Fruit fly (Drosophila melanogaster) whole organism, prepupa: Measurements from ENCODE around the gene Rab39.

Source experiments
- CG10631 ChIP-seq: fragments of 200-800 bp; sonication (Bioruptor generic); optimal IDR thresholded peaks from 2 replicates; lab custom pipeline; 2016; ENCODE audit warnings: missing biosample characterization, missing genetic modification characterization
- CG10669 ChIP-seq: fragments of 200-800 bp; sonication (Bioruptor generic); optimal IDR thresholded peaks from 3 replicates; lab custom pipeline; 2018; ENCODE audit warnings: missing biosample characterization, mild to moderate bottlenecking, missing genetic modification characterization, moderate library complexity
- CG11294 ChIP-seq: fragments of 200-800 bp; sonication (Bioruptor generic); IDR thresholded peaks from 2 replicates; pipeline ENCODE4 v1.3.6; 2022; ENCODE audit warnings: missing biosample characterization, missing genetic modification characterization
- CG11762 ChIP-seq: fragments of 200-800 bp; sonication (Bioruptor generic); optimal IDR thresholded peaks from 3 replicates; lab custom pipeline; 2016; ENCODE audit warnings: missing biosample characterization, missing genetic modification characterization; ENCODE audit not compliant: insufficient read depth
- CG11902 ChIP-seq: fragments of 200-800 bp; sonication (Bioruptor generic); optimal IDR thresholded peaks from 3 replicates; lab custom pipeline; 2016; ENCODE audit warnings: missing biosample characterization, missing genetic modification characterization
- CG15336 ChIP-seq: fragments of 200-800 bp; sonication (Bioruptor generic); IDR thresholded peaks from 2 replicates; pipeline ENCODE4 v1.3.6; 2022; ENCODE audit warnings: missing biosample characterization, missing genetic modification characterization
- CG16779 ChIP-seq: fragments of 200-800 bp; sonication (Bioruptor generic); optimal IDR thresholded peaks from 3 replicates; lab custom pipeline; 2017; ENCODE audit warnings: missing biosample characterization, mild to moderate bottlenecking, missing genetic modification characterization
- CG3032 ChIP-seq: fragments of 200-800 bp; optimal IDR thresholded peaks from 2 replicates; lab custom pipeline; 2019; ENCODE audit warnings: missing biosample characterization, mild to moderate bottlenecking, missing genetic modification characterization, moderate library complexity
- CG31627 ChIP-seq: fragments of 200-800 bp; sonication (Bioruptor generic); optimal IDR thresholded peaks from 3 replicates; lab custom pipeline; 2016; ENCODE audit warnings: missing biosample characterization, missing genetic modification characterization
- CG32006 ChIP-seq: fragments of 200-800 bp; sonication (Bioruptor generic); optimal IDR thresholded peaks from 3 replicates; lab custom pipeline; 2017; ENCODE audit warnings: missing biosample characterization, mild to moderate bottlenecking, missing genetic modification characterization
- CG34406 ChIP-seq: fragments of 200-800 bp; sonication (Bioruptor generic); optimal IDR thresholded peaks from 3 replicates; lab custom pipeline; 2016; ENCODE audit warnings: missing biosample characterization, missing genetic modification characterization
- CG3919 ChIP-seq: fragments of 200-800 bp; sonication (Bioruptor generic); optimal IDR thresholded peaks from 3 replicates; lab custom pipeline; 2016; ENCODE audit warnings: missing biosample characterization, missing genetic modification characterization
- CG4318 ChIP-seq: fragments of 200-800 bp; sonication (Bioruptor generic); optimal IDR thresholded peaks from 3 replicates; lab custom pipeline; 2017; ENCODE audit warnings: missing biosample characterization, mild to moderate bottlenecking, missing genetic modification characterization
- CG6163 ChIP-seq: fragments of 200-800 bp; sonication (Bioruptor generic); IDR thresholded peaks from 3 replicates; pipeline ENCODE4 v1.3.6; 2022; ENCODE audit warnings: missing biosample characterization, missing genetic modification characterization
- CG6276 ChIP-seq: fragments of 200-800 bp; sonication (Bioruptor generic); optimal IDR thresholded peaks from 2 replicates; lab custom pipeline; 2017; ENCODE audit warnings: missing biosample characterization, mild to moderate bottlenecking, missing genetic modification characterization
- CG6792 ChIP-seq: fragments of 200-800 bp; sonication (Bioruptor generic); optimal IDR thresholded peaks from 3 replicates; lab custom pipeline; 2016; ENCODE audit warnings: missing biosample characterization, missing genetic modification characterization
- CG6808 ChIP-seq: fragments of 200-800 bp; sonication (Bioruptor generic); optimal IDR thresholded peaks from 3 replicates; lab custom pipeline; 2017; ENCODE audit warnings: missing biosample characterization, missing genetic modification characterization, mild to moderate bottlenecking, moderate library complexity, missing genetic modification reagents
- CG6854 ChIP-seq: fragments of 200-800 bp; sonication (Bioruptor generic); optimal IDR thresholded peaks from 2 replicates; lab custom pipeline; 2017; ENCODE audit warnings: missing biosample characterization, mild to moderate bottlenecking, missing genetic modification characterization
- CG7368 ChIP-seq: fragments of 200-800 bp; sonication (Bioruptor generic); optimal IDR thresholded peaks from 3 replicates; lab custom pipeline; 2016; ENCODE audit warnings: missing biosample characterization, missing genetic modification characterization
- CG8119 ChIP-seq: fragments of 200-800 bp; sonication (Bioruptor generic); IDR thresholded peaks from 3 replicates; pipeline ENCODE4 v1.3.6; 2022; ENCODE audit warnings: missing biosample characterization, missing genetic modification characterization
- CG8319 ChIP-seq: fragments of 200-800 bp; sonication (Bioruptor generic); optimal IDR thresholded peaks from 3 replicates; lab custom pipeline; 2016; ENCODE audit warnings: missing biosample characterization, missing genetic modification characterization
- CG9139 ChIP-seq: fragments of 200-800 bp; sonication (Bioruptor generic); optimal IDR thresholded peaks from 3 replicates; lab custom pipeline; 2017; ENCODE audit warnings: missing biosample characterization, mild to moderate bottlenecking, missing genetic modification characterization
- Eip78C ChIP-seq: fragments of 200-800 bp; sonication (Bioruptor generic); peaks from one replicate; lab custom pipeline; 2016; ENCODE audit warnings: missing biosample characterization, missing genetic modification characterization
- Eip93F ChIP-seq: fragments of 200-800 bp; sonication (Bioruptor generic); optimal IDR thresholded peaks from 2 replicates; lab custom pipeline; 2016; ENCODE audit warnings: missing biosample characterization, mild to moderate bottlenecking, missing genetic modification characterization
- Ets21C ChIP-seq: fragments of 200-800 bp; sonication (Bioruptor generic); optimal IDR thresholded peaks from 3 replicates; lab custom pipeline; 2016; ENCODE audit warnings: missing biosample characterization, missing genetic modification characterization
- Gug ChIP-seq: fragments of 200-800 bp; sonication (Bioruptor generic); IDR thresholded peaks from 2 replicates; pipeline ENCODE4 v1.3.6; 2022; ENCODE audit warnings: missing biosample characterization, missing genetic modification characterization
- Hr39 ChIP-seq: fragments of 200-800 bp; sonication (Bioruptor generic); optimal IDR thresholded peaks from 2 replicates; lab custom pipeline; 2016; ENCODE audit warnings: missing biosample characterization, missing genetic modification characterization
- Hr4 ChIP-seq: fragments of 200-800 bp; sonication (Bioruptor generic); optimal IDR thresholded peaks from 3 replicates; lab custom pipeline; 2016; ENCODE audit warnings: missing biosample characterization, missing genetic modification characterization
- Lpt ChIP-seq: fragments of 200-800 bp; sonication (Bioruptor generic); optimal IDR thresholded peaks from 3 replicates; lab custom pipeline; 2016; ENCODE audit warnings: missing biosample characterization, missing genetic modification characterization
- Met ChIP-seq: fragments of 200-800 bp; sonication (Bioruptor generic); optimal IDR thresholded peaks from 3 replicates; lab custom pipeline; 2016; ENCODE audit warnings: missing biosample characterization, missing genetic modification characterization
- Smox ChIP-seq: fragments of 200-800 bp; sonication (Bioruptor generic); optimal IDR thresholded peaks from 3 replicates; lab custom pipeline; 2016; ENCODE audit warnings: missing biosample characterization, missing genetic modification characterization
- Sox102F ChIP-seq: fragments of 200-800 bp; sonication (Bioruptor generic); optimal IDR thresholded peaks from 2 replicates; lab custom pipeline; 2016; ENCODE audit warnings: missing biosample characterization, mild to moderate bottlenecking, missing genetic modification characterization
- Sox15 ChIP-seq: fragments of 200-800 bp; sonication (Bioruptor generic); optimal IDR thresholded peaks from 3 replicates; lab custom pipeline; 2016; ENCODE audit warnings: missing biosample characterization, missing genetic modification characterization
- achi ChIP-seq: fragments of 200-800 bp; sonication (Bioruptor generic); optimal IDR thresholded peaks from 3 replicates; lab custom pipeline; 2016; ENCODE audit warnings: missing biosample characterization, missing genetic modification characterization
- acj6 ChIP-seq: fragments of 200-800 bp; sonication (Bioruptor generic); optimal IDR thresholded peaks from 3 replicates; lab custom pipeline; 2016; ENCODE audit warnings: missing biosample characterization, missing genetic modification characterization
- cyc ChIP-seq: fragments of 200-800 bp; sonication (Bioruptor generic); optimal IDR thresholded peaks from 3 replicates; lab custom pipeline; 2016; ENCODE audit warnings: missing biosample characterization, missing genetic modification characterization
- dac ChIP-seq: fragments of 200-800 bp; sonication (Bioruptor generic); optimal IDR thresholded peaks from 2 replicates; lab custom pipeline; 2017; ENCODE audit warnings: missing biosample characterization, mild to moderate bottlenecking, missing genetic modification characterization
- dsx ChIP-seq: fragments of 200-800 bp; optimal IDR thresholded peaks from 3 replicates; lab custom pipeline; 2019; ENCODE audit warnings: missing biosample characterization, mild to moderate bottlenecking, missing genetic modification characterization, moderate library complexity; ENCODE audit not compliant: poor library complexity, severe bottlenecking
- eg ChIP-seq: fragments of 200-800 bp; sonication (Bioruptor generic); IDR thresholded peaks from 3 replicates; pipeline ENCODE4 v1.3.6; 2022; ENCODE audit warnings: missing biosample characterization, missing genetic modification characterization
- fd85E ChIP-seq: fragments of 200-800 bp; sonication (Bioruptor generic); optimal IDR thresholded peaks from 3 replicates; lab custom pipeline; 2016; ENCODE audit warnings: missing biosample characterization, missing genetic modification characterization
- fkh ChIP-seq: fragments of 200-800 bp; sonication (Bioruptor generic); optimal IDR thresholded peaks from 3 replicates; lab custom pipeline; 2017; ENCODE audit warnings: missing biosample characterization, mild to moderate bottlenecking, missing genetic modification characterization, moderate library complexity
- lz ChIP-seq: fragments of 200-800 bp; sonication (Bioruptor generic); optimal IDR thresholded peaks from 3 replicates; lab custom pipeline; 2016; ENCODE audit warnings: missing biosample characterization, missing genetic modification characterization
- pdm3 ChIP-seq: fragments of 200-800 bp; sonication (Bioruptor generic); optimal IDR thresholded peaks from 3 replicates; lab custom pipeline; 2016; ENCODE audit warnings: missing biosample characterization, missing genetic modification characterization
- salr ChIP-seq, 2 experiments: fragments of 200-800 bp; sonication (Bioruptor generic); optimal IDR thresholded peaks; 3 replicates each; lab custom pipeline; 2016 to 2018; ENCODE audit warnings: missing biosample characterization in 2 of 2, missing genetic modification characterization in 2 of 2, mild to moderate bottlenecking in 1 of 2
- spab ChIP-seq: fragments of 200-800 bp; sonication (Bioruptor generic); optimal IDR thresholded peaks from 2 replicates; lab custom pipeline; 2017; ENCODE audit warnings: missing biosample characterization, mild to moderate bottlenecking, missing genetic modification characterization, missing genetic modification reagents
- svp ChIP-seq: fragments of 200-800 bp; sonication (Bioruptor generic); peaks from one replicate; lab custom pipeline; 2016; ENCODE audit warnings: missing biosample characterization, missing genetic modification characterization
- topi ChIP-seq: fragments of 200-800 bp; sonication (Bioruptor generic); optimal IDR thresholded peaks from 3 replicates; lab custom pipeline; 2016; ENCODE audit warnings: missing biosample characterization, missing genetic modification characterization

The Rab39 gene

dm6 chrX:7728251-7729164, 6.2 kb upstream of the Rab39 start, which contains the start of the genes NELF-B and CG12155 (continued):
- TF ChIP-seq CG3032 (peak; percentile 55), Eip78C (GFP tag; lab: Kevin White, UChicago) (peak; percentile 77), dac (GFP tag; lab: Kevin White, UChicago) (peak; percentile 10), svp (peak; percentile 77), Ets21C (GFP tag; lab: Kevin White, UChicago) (no peak), Lpt (no peak), CG10669 (GFP tag; lab: Kevin White, UChicago) (no peak), lz (GFP tag; lab: Kevin White, UChicago) (peak; percentile 60), fd85E (GFP tag; lab: Kevin White, UChicago) (no peak), CG9139 (GFP tag; lab: Kevin White, UChicago) (no peak), dsx (GFP tag; lab: Kevin White, UChicago) (peak; percentile 69), CG6854 (GFP tag; lab: Kevin White, UChicago) (no peak), spab (no peak), CG31627 (peak; percentile 46), CG10631 (GFP tag; lab: Kevin White, UChicago) (peak; percentile 71), Sox102F (no peak), CG32006 (GFP tag; lab: Kevin White, UChicago) (peak; percentile 69), CG16779 (tag; lab: Kevin White, UChicago) (no peak), CG11294 (GFP tag; lab: Robert Waterston, UW) (no peak), CG34406 (GFP tag; lab: Kevin White, UChicago) (peak; percentile 41), pdm3 (no peak), CG8119 (no peak; the same call in 2 of the 3 replicates), Hr39 (GFP tag; lab: Kevin White, UChicago) (peak; percentile 37), CG6808 (GFP tag; lab: Kevin White, UChicago) (no peak), CG8319 (GFP tag; lab: Kevin White, UChicago) (peak; percentile 0), CG7368 (GFP tag; lab: Kevin White, UChicago) (no peak), Smox (no peak), CG11762 (GFP tag; lab: Kevin White, UChicago) (no peak)
- TF ChIP-seq, all 60 proteins: peak for 21

dm6 chrX:7735262-7735661, 539 bp downstream of the Rab39 start:
- TF ChIP-seq Gug (GFP tag; lab: Robert Waterston, UW) (no peak), fkh (no peak), CG15336 (GFP tag; lab: Robert Waterston, UW) (no peak), CG11294 (GFP tag; lab: Robert Waterston, UW) (no peak), Eip93F (GFP tag; lab: Kevin White, UChicago) (no peak), CG10669 (GFP tag; lab: Kevin White, UChicago) (no peak), CG11762 (GFP tag; lab: Kevin White, UChicago) (no peak), CG6792 (GFP tag; lab: Kevin White, UChicago) (no peak), CG4318 (GFP tag; lab: Kevin White, UChicago) (no peak), CG11902 (GFP tag; lab: Kevin White, UChicago) (no peak), acj6 (GFP tag; lab: Kevin White, UChicago) (no peak), CG6854 (GFP tag; lab: Kevin White, UChicago) (no peak), CG3919 (GFP tag; lab: Kevin White, UChicago) (no peak), pdm3 (no peak), Ets21C (GFP tag; lab: Kevin White, UChicago) (no peak), topi (GFP tag; lab: Kevin White, UChicago) (no peak), CG10631 (GFP tag; lab: Kevin White, UChicago) (no peak), Sox15 (no peak), achi (GFP tag; lab: Kevin White, UChicago) (no peak), CG16779 (tag; lab: Kevin White, UChicago) (no peak), Lpt (no peak), lz (GFP tag; lab: Kevin White, UChicago) (no peak), cyc (GFP tag; lab: Kevin White, UChicago) (no peak), salr (GFP tag; optimal IDR thresholded peaks at IDR 0.05; lab: Kevin White, UChicago) (no peak), CG8319 (GFP tag; lab: Kevin White, UChicago) (no peak), CG6276 (GFP tag; lab: Kevin White, UChicago) (no peak), eg (GFP tag; lab: Robert Waterston, UW) (no peak), Hr4 (GFP tag; lab: Kevin White, UChicago) (no peak), dsx (GFP tag; lab: Kevin White, UChicago) (peak; percentile 3), Hr39 (GFP tag; lab: Kevin White, UChicago) (no peak), Eip78C (GFP tag; lab: Kevin White, UChicago) (peak; percentile 59), spab (no peak), svp (no peak), CG3032 (no peak), Met (GFP tag; lab: Kevin White, UChicago) (no peak), CG6163 (GFP tag; lab: Robert Waterston, UW) (no peak)
